Fruit fly (Drosophila melanogaster) whole organism, pupa: Measurements from ENCODE around the gene Bro.
A peak's percentile ranks its signal among the peaks of the same experiment; 100 is the strongest.

Experiments used
- CG13204 ChIP-seq: fragments of 200-800 bp; sonication (Bioruptor generic); optimal IDR thresholded peaks from 2 replicates; lab custom pipeline; 2018; ENCODE audit warnings: missing biosample characterization, mild to moderate bottlenecking, missing genetic modification characterization, moderate library complexity
- CG14655 ChIP-seq: fragments of 200-800 bp; sonication (Bioruptor generic); optimal IDR thresholded peaks from 3 replicates; lab custom pipeline; 2017; ENCODE audit warnings: mild to moderate bottlenecking, missing biosample characterization, missing genetic modification reagents, missing genetic modification characterization
- Pif1A ChIP-seq: fragments of 200-800 bp; sonication (Bioruptor generic); optimal IDR thresholded peaks from 3 replicates; lab custom pipeline; 2016; ENCODE audit warnings: missing biosample characterization, missing genetic modification characterization
- Pif1B ChIP-seq: fragments of 200-800 bp; sonication (Bioruptor generic); optimal IDR thresholded peaks from 3 replicates; lab custom pipeline; 2016; ENCODE audit warnings: missing biosample characterization, missing genetic modification characterization
- gl ChIP-seq: fragments of 200-800 bp; sonication (Bioruptor generic); optimal IDR thresholded peaks from 2 replicates; lab custom pipeline; 2018; ENCODE audit warnings: missing biosample characterization, mild to moderate bottlenecking, missing genetic modification characterization

DNA sequence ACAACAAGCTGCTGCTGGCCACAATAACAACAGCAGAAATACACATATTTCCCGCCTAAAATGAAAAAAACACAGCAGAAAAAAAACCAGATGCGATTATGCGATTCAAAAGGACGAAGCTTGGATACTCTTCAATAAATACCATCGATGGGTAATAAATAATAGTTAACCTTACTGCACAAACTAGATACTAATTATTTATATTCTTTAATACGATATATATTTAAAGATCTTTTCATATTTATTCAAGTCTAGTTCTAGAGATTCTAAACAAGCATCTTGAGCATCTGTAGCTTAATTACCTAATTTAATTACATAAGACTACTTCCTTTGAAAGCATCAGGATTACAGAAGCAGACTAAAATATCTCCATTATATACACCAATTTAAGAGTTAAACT is 40.5 kb downstream of the Bro start:
- no peak for TF ChIP-seq gl (tag; lab: Kevin White, UChicago)
- TF ChIP-seq CG13204 (GFP tag; lab: Kevin White, UChicago), result no peak
- no peak for TF ChIP-seq Pif1A (GFP tag; lab: Kevin White, UChicago)
- no peak for TF ChIP-seq Pif1B (GFP tag; lab: Kevin White, UChicago)
- TF ChIP-seq CG14655 (GFP tag; lab: Kevin White, UChicago), result peak; percentile 50
